Worm (Caenorhabditis elegans) whole organism, mixed stage, embryonic: Measurements from ENCODE around the gene C52E4.12.
A peak's percentile ranks its signal among the peaks of the same experiment; 100 is the strongest.

Source experiments
- ces-1 ChIP-seq: fragments of 150-350 bp; optimal IDR thresholded peaks from 2 replicates; lab custom pipeline; 2014; ENCODE audit warnings: missing biosample characterization, missing genetic modification reagents, missing genetic modification characterization
- elt-3 ChIP-seq: fragments of 150-350 bp; optimal IDR thresholded peaks from 2 replicates; lab custom pipeline; 2014; ENCODE audit warnings: missing biosample characterization, missing genetic modification characterization
- hlh-1 ChIP-seq: fragments of 150-350 bp; optimal IDR thresholded peaks from 2 replicates; lab custom pipeline; 2014; ENCODE audit warnings: missing biosample characterization, missing genetic modification reagents, missing genetic modification characterization
- lin-13 ChIP-seq: fragments of 150-350 bp; optimal IDR thresholded peaks from 2 replicates; lab custom pipeline; 2014; ENCODE audit warnings: missing biosample characterization, missing genetic modification characterization
- lsy-2 ChIP-seq: fragments of 150-350 bp; optimal IDR thresholded peaks from 2 replicates; lab custom pipeline; 2014; ENCODE audit warnings: missing biosample characterization, missing genetic modification characterization
- mab-5 ChIP-seq: fragments of 150-350 bp; optimal IDR thresholded peaks from 2 replicates; lab custom pipeline; 2014; ENCODE audit warnings: missing biosample characterization, missing genetic modification characterization
- mls-2 ChIP-seq: sonication (generic microtip); optimal IDR thresholded peaks from 2 replicates; lab custom pipeline; 2016; ENCODE audit warnings: mild to moderate bottlenecking, missing genetic modification characterization, moderate library complexity, missing compliant biosample characterization
- nhr-237 ChIP-seq: fragments of 150-350 bp; optimal IDR thresholded peaks from 2 replicates; lab custom pipeline; 2014; ENCODE audit warnings: missing biosample characterization, missing genetic modification characterization
- nhr-28 ChIP-seq: fragments of 150-350 bp; optimal IDR thresholded peaks from 2 replicates; lab custom pipeline; 2014; ENCODE audit warnings: missing biosample characterization, missing genetic modification characterization
- sem-2 ChIP-seq: fragments of 200-800 bp; sonication (Bioruptor generic); optimal IDR thresholded peaks from 2 replicates; lab custom pipeline; 2018; ENCODE audit warnings: mild to moderate bottlenecking, missing genetic modification characterization, missing compliant biosample characterization
- snpc-4 ChIP-seq: fragments of 150-350 bp; optimal IDR thresholded peaks from 2 replicates; lab custom pipeline; 2014; ENCODE audit warnings: missing biosample characterization, missing genetic modification characterization
- unc-39 ChIP-seq: fragments of 150-350 bp; optimal IDR thresholded peaks from 2 replicates; lab custom pipeline; 2014; ENCODE audit warnings: missing biosample characterization, missing genetic modification characterization

DNA sequence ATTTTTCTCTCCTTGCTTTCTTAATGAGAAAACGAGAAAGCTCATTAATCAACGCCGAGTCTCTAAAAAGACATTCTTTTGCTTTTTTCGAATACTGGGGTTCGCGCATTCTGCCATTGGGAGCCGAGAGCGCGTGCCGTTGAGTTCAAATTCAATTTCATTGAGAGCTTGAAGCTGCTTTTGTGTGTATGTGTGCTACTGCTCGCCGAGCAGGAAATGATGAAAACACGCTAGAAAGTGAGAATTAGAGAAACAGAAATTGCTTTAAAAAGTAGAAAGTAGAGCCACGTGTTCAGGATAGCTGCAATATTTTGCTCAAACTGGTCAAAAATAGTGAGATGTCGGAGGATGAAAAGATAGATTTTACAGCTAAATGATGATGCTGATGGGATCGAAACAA, 29.7 kb downstream of the C52E4.12 start:
- TF ChIP-seq lsy-2 (tag; lab: Kevin White, UChicago) = no peak
- TF ChIP-seq mls-2 = no peak
- no peak for TF ChIP-seq nhr-237 (tag; lab: Kevin White, UChicago)
- no peak for TF ChIP-seq elt-3 (tag; lab: Kevin White, UChicago)
- TF ChIP-seq lin-13 (tag; lab: Kevin White, UChicago) = no peak
- no peak for TF ChIP-seq sem-2
- no peak for TF ChIP-seq nhr-28 (tag; lab: Kevin White, UChicago)
- TF ChIP-seq snpc-4 (tag; lab: Kevin White, UChicago) = no peak
- peak; percentile 93 for TF ChIP-seq ces-1
- TF ChIP-seq unc-39 (tag; lab: Kevin White, UChicago) = no peak
- no peak for TF ChIP-seq mab-5 (tag; lab: Kevin White, UChicago)
- TF ChIP-seq hlh-1 (tag; lab: Kevin White, UChicago) = no peak
